Fruit fly (Drosophila melanogaster): ENCODE results near the gene tna.

tna gene

DNA sequence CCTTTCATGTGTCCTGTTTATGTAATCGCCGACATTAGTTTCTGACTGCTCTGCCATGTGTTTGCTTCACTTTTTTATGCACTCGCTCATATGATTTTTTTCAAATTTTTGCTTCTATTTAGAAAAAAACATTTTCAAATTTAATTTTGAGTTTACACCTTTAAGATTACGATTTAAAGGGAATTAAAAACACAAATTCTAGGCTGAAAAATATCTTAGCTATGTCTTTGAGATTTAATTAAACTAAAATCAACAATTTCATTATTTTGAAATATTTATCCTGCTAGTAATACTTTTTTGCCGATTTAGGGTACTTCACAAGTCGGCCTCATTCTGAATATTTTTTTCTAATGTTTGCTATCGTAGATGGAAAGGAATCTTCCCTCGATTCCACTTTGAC is 2.1 kb upstream of the tna start (continued):
- TF ChIP-seq fd64A (GFP tag; optimal IDR thresholded peaks at IDR 0.05) (no peak), cas (GFP tag; IDR thresholded peaks at IDR 0.05) (no peak), gce (GFP tag; IDR thresholded peaks at IDR 0.05) (no peak), CG14965 (GFP tag; optimal IDR thresholded peaks at IDR 0.05; ENCODE audit: borderline replicate concordance) (no peak), CG2120 (GFP tag; optimal IDR thresholded peaks at IDR 0.05) (peak; percentile 8), nom (GFP tag; optimal IDR thresholded peaks at IDR 0.05) (no peak), CG10147 (GFP tag; optimal IDR thresholded peaks at IDR 0.05) (peak; percentile 3), nmo (GFP tag; optimal IDR thresholded peaks at IDR 0.05) (no peak), CG2678 (tag; optimal IDR thresholded peaks at IDR 0.05) (peak; percentile 63), cwo (GFP tag; optimal IDR thresholded peaks at IDR 0.05) (no peak), CG17186 (GFP tag; optimal IDR thresholded peaks at IDR 0.05) (no peak), MESR4 (GFP tag; optimal IDR thresholded peaks at IDR 0.05) (no peak), maf-S (GFP tag; optimal IDR thresholded peaks at IDR 0.05) (no peak), h (optimal IDR thresholded peaks at IDR 0.05) (no peak), phol (tag; optimal IDR thresholded peaks at IDR 0.05) (peak; percentile 16), crol (GFP tag; IDR thresholded peaks at IDR 0.05) (no peak), CG15073 (GFP tag; optimal IDR thresholded peaks at IDR 0.05) (no peak), CG14441 (GFP tag; IDR thresholded peaks at IDR 0.05) (no peak), esg (GFP tag; conservative IDR thresholded peaks at IDR 0.05) (0 out of 2 replicates have a peak, but pooled peaks have one; percentile 8), CG6765 (GFP tag; optimal IDR thresholded peaks at IDR 0.05) (no peak), CG3065 (GFP tag; optimal IDR thresholded peaks at IDR 0.05) (no peak), Sox100B (GFP tag; optimal IDR thresholded peaks at IDR 0.05) (peak; percentile 10), CG16815 (GFP tag; optimal IDR thresholded peaks at IDR 0.05) (no peak), Sox102F (GFP tag; optimal IDR thresholded peaks at IDR 0.05) (peak; percentile 39), CG14667 (GFP tag; IDR thresholded peaks at IDR 0.05) (no peak), lilli (GFP tag; optimal IDR thresholded peaks at IDR 0.05) (no peak), CG10979 (tag; optimal IDR thresholded peaks at IDR 0.05) (peak; percentile 2), Opbp (GFP tag; IDR thresholded peaks at IDR 0.05; ENCODE audit: partially characterized antibody) (no peak), Hr51 (GFP tag; optimal IDR thresholded peaks at IDR 0.05) (peak in 1 of 2 experiments; percentile 36), Trl (optimal IDR thresholded peaks at IDR 0.05) (no peak), Trl (GFP tag; optimal IDR thresholded peaks at IDR 0.05) (no peak), D19A (tag; optimal IDR thresholded peaks at IDR 0.05) (peak; percentile 83), CG7556 (GFP tag; optimal IDR thresholded peaks at IDR 0.05) (peak; percentile 18), ci (GFP tag; IDR thresholded peaks at IDR 0.05) (no peak), Fer1 (GFP tag; optimal IDR thresholded peaks at IDR 0.05) (peak; percentile 30), CG10654 (GFP tag; optimal IDR thresholded peaks at IDR 0.05) (no peak), CG10366 (GFP tag; IDR thresholded peaks at IDR 0.05) (no peak), gem (tag; optimal IDR thresholded peaks at IDR 0.05) (peak; percentile 46), CG18599 (GFP tag; optimal IDR thresholded peaks at IDR 0.05) (peak; percentile 21), Max (GFP tag; optimal IDR thresholded peaks at IDR 0.05) (no peak), CG13624 (GFP tag; optimal IDR thresholded peaks at IDR 0.05) (no peak), crp (GFP tag; optimal IDR thresholded peaks at IDR 0.05) (no peak), CG11695 (GFP tag; IDR thresholded peaks at IDR 0.05) (no peak), row (GFP tag; IDR thresholded peaks at IDR 0.05) (0 out of 3 replicates have a peak, but pooled peaks have one; percentile 26), CG13296 (GFP tag; optimal IDR thresholded peaks at IDR 0.05) (no peak), CG6654 (GFP tag; optimal IDR thresholded peaks at IDR 0.05) (no peak), Fer2 (tag; optimal IDR thresholded peaks at IDR 0.05) (no peak), kah (GFP tag; optimal IDR thresholded peaks at IDR 0.05) (no peak), twi (tag; optimal IDR thresholded peaks at IDR 0.05) (no peak), D (optimal IDR thresholded peaks at IDR 0.05) (no peak), D (GFP tag; optimal IDR thresholded peaks at IDR 0.05) (no peak), CG12942 (GFP tag; optimal IDR thresholded peaks at IDR 0.05) (no peak)

All from whole organism, embryonic.